Fruit fly (Drosophila melanogaster): ENCODE data around the gene Sbat.

The Sbat gene

DNA sequence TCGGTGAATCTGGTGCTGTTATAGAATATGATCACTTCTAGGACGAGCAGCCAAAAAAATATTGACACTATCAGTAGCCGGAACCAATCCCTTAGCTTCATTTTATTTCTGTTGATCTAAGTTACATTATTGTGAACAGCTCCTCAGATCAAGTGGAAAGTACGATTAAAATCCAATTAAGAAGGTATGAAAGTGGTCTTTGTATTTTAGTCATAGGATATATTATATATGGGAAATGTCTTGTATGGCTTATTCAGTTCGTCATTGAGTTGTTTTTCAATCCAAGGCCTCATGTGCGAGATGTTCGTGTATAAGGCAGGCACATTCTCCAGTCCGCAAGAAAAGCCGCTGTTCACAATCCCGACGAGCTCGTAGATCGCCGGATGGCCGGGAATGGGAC lies 33.7 kb upstream of the Sbat start, which contains the start of gene CG18558:
CG18558 (minus strand) TSS at position 101 of the 400 bp plus-strand sequence.
- TF ChIP-seq Mnt (GFP tag; optimal IDR thresholded peaks at IDR 0.05), result no peak
- TF ChIP-seq pad (GFP tag; optimal IDR thresholded peaks at IDR 0.05), result no peak
- no peak for TF ChIP-seq CG5204 (GFP tag; optimal IDR thresholded peaks at IDR 0.05)
- no peak for TF ChIP-seq kay (GFP tag; ENCODE audit: borderline replicate concordance)
- TF ChIP-seq CG33017 (tag; optimal IDR thresholded peaks at IDR 0.05), result no peak
- TF ChIP-seq CG14711 (tag; optimal IDR thresholded peaks at IDR 0.05), result no peak
- TF ChIP-seq tj (GFP tag; optimal IDR thresholded peaks at IDR 0.05), result no peak
- no peak for TF ChIP-seq cnc (optimal IDR thresholded peaks at IDR 0.05)
- TF ChIP-seq Crg-1 (GFP tag; optimal IDR thresholded peaks at IDR 0.05), result no peak
- no peak for TF ChIP-seq CG7045 (GFP tag; optimal IDR thresholded peaks at IDR 0.05)
- TF ChIP-seq CG11617 (GFP tag; optimal IDR thresholded peaks at IDR 0.05), result no peak
- TF ChIP-seq CG12768 (GFP tag; optimal IDR thresholded peaks at IDR 0.05), result no peak
- TF ChIP-seq cic (GFP tag; optimal IDR thresholded peaks at IDR 0.05), result no peak
- no peak for TF ChIP-seq toe (GFP tag; optimal IDR thresholded peaks at IDR 0.05)
- no peak for TF ChIP-seq Hr96 (GFP tag; optimal IDR thresholded peaks at IDR 0.05)
- no peak for TF ChIP-seq bab1 (GFP tag; optimal IDR thresholded peaks at IDR 0.05)
- no peak for TF ChIP-seq CG1620 (GFP tag; optimal IDR thresholded peaks at IDR 0.05)
- TF ChIP-seq ovo (GFP tag; optimal IDR thresholded peaks at IDR 0.05), result no peak
- TF ChIP-seq CG7101 (tag; optimal IDR thresholded peaks at IDR 0.05), result no peak
- TF ChIP-seq Clk (GFP tag; optimal IDR thresholded peaks at IDR 0.05), result no peak

DNA sequence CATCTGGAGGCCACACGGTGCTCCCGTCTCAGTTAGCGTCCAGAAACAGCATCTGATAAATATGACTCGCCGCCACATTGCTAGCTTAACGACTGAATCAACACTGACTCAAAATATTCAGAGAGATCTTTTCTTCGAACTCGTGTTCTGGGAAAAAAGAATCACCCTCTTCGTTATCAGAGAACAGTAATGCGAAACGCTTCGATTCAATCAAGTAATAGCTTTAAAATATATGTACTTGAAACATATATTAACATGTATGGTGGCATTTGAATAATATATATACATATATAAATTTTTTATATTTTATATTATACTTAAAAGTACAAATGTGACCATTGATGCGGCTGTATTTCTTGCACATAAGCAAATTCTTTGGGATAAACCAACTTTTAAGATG lies 32.5 kb upstream of the Sbat start, which contains the start of gene CG18557:
CG18557 (minus strand) TSS at position 101 of the 400 bp plus-strand sequence.
- TF ChIP-seq kay (GFP tag; ENCODE audit: borderline replicate concordance) (peak; percentile 55), CG14711 (tag; optimal IDR thresholded peaks at IDR 0.05) (no peak)

DNA sequence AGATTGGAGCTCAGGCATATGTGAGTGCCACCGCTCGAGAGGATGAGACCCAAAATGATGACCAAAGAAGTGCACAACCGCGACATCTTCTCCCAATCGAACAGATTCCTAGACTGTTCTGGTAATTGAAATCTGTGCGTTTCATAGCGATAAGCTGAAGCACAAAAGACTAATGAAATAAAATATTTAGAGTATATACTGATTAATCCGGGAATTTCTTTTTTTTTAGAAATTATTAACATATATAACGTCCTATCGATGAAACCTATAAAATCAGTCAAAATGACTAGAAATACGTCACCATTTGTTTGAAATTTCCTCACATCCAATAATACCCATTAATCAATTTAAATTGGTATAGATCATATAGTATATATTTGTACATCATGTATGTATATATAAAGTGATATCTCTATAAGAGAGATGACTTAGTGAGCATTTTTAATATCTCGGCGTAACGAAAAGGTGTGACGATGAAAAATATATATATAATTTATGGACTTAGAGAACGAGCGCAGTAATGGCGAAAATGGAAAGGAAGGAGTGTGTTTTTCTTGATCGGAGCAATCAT lies 30.9 kb upstream of the Sbat start, which contains the start of the genes CG3117 and CG2983:
CG3117 (minus strand) TSS at position 101 of the 571 bp plus-strand sequence.
CG2983 (plus strand) TSS at position 521 of the 571 bp plus-strand sequence.
- TF ChIP-seq Hr96 (GFP tag; optimal IDR thresholded peaks at IDR 0.05) (no peak), ovo (GFP tag; optimal IDR thresholded peaks at IDR 0.05) (no peak), CG7045 (GFP tag; optimal IDR thresholded peaks at IDR 0.05) (no peak)

DNA sequence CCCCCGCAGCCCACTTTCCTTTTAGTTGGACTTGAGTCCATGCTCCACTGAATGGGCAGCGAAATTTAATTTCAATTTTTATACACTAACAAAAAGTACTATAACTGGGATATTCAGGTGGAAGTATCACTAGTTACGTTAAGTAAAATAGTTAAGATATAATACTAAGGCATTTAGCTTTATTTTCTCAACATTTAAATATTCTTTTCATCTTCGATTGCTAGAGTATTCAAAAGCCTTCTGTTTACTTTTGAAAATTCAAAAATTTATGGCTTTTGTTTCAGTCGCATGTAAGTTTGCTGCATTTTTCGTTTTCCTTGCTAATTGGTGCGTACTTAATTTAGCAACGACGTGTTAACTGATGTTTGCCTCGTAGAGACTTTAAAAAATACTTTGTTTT lies 26.6 kb upstream of the Sbat start:
- no peak for TF ChIP-seq CG33017 (tag; optimal IDR thresholded peaks at IDR 0.05)
- TF ChIP-seq Crg-1 (GFP tag; optimal IDR thresholded peaks at IDR 0.05), result no peak
- TF ChIP-seq CG14711 (tag; optimal IDR thresholded peaks at IDR 0.05), result no peak
- no peak for TF ChIP-seq CG7101 (tag; optimal IDR thresholded peaks at IDR 0.05)
- no peak for TF ChIP-seq Clk (GFP tag; optimal IDR thresholded peaks at IDR 0.05)
- peak; percentile 45 for TF ChIP-seq CG12768 (GFP tag; optimal IDR thresholded peaks at IDR 0.05)
- TF ChIP-seq CG5204 (GFP tag; optimal IDR thresholded peaks at IDR 0.05), result no peak
- no peak for TF ChIP-seq CG1620 (GFP tag; optimal IDR thresholded peaks at IDR 0.05)
- TF ChIP-seq CG11617 (GFP tag; optimal IDR thresholded peaks at IDR 0.05), result no peak

DNA sequence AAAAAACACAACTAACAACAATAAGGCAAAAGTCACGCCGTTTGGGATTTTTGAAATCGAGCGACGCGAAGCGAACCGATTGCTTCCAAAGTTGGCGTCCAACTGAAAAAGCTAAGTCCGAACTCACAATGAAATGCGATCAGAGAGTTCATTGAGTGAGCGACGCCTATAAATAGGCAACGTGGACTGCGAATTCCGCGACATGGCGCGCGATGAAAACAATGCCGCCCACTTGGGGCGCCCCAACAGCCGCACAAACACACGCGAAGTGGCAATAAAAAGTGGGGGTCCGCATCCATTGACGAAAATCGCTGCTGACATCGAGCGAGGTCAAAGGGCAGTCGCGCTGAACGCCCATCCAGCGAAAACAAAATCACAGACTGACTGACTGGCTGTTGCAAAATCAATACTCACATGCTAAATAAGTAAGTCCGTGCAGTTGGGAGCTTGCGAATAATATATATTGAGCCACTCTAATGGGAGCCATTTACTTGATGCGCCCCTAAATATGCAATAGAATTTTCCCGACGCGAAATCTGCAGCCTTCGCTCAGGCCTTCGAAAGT lies 22.9 kb upstream of the Sbat start:
- no peak for TF ChIP-seq CG14711 (tag; optimal IDR thresholded peaks at IDR 0.05)
- no peak for TF ChIP-seq CG1620 (GFP tag; optimal IDR thresholded peaks at IDR 0.05)
- TF ChIP-seq cnc (optimal IDR thresholded peaks at IDR 0.05), result no peak
- TF ChIP-seq CG33017 (tag; optimal IDR thresholded peaks at IDR 0.05), result no peak
- no peak for TF ChIP-seq kay (GFP tag; ENCODE audit: borderline replicate concordance)
- TF ChIP-seq Hr96 (GFP tag; optimal IDR thresholded peaks at IDR 0.05), result no peak
- no peak for TF ChIP-seq CG5204 (GFP tag; optimal IDR thresholded peaks at IDR 0.05)
- TF ChIP-seq Crg-1 (GFP tag; optimal IDR thresholded peaks at IDR 0.05), result no peak
- TF ChIP-seq toe (GFP tag; optimal IDR thresholded peaks at IDR 0.05), result no peak
- no peak for TF ChIP-seq CG12768 (GFP tag; optimal IDR thresholded peaks at IDR 0.05)
- no peak for TF ChIP-seq CG11617 (GFP tag; optimal IDR thresholded peaks at IDR 0.05)
- no peak for TF ChIP-seq pad (GFP tag; optimal IDR thresholded peaks at IDR 0.05)
- no peak for TF ChIP-seq CG7101 (tag; optimal IDR thresholded peaks at IDR 0.05)
- TF ChIP-seq cic (GFP tag; optimal IDR thresholded peaks at IDR 0.05), result no peak
- TF ChIP-seq bab1 (GFP tag; optimal IDR thresholded peaks at IDR 0.05), result no peak

DNA sequence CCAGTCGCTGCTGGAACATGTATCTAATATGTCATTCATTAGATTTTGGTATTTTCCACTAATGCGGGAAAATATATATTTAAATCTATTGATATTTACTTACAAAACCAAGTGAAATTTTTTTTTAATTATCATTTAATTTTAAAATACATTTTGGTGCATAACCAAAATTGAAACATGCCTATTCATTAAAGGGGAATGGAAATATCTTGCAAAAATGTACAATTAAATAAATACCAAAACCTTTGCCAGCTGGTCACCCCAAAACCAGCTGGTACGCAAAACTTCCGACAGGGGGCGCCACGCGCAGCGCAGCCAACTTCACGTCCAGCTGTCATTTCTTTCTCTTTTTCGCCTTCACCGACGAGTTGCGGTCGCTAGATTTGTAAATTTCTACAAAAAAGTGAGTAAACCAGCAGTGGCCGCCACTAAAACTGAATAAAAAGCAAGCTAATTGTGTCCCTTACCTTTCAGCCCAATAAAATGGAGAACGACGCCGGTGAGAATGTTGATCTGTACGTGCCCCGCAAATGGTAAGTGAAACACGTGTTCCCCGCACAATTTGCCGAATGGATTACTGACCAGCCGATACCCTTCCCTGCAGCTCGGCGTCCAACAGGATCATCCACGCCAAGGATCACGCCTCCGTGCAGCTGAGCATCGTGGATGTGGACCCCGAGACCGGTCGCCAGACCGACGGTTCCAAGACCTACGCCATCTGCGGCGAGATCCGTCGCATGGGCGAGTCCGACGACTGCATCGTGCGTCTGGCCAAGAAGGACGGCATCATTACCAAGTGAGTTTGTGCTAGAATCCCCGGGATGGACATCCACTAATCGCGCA lies 22.1 kb upstream of the Sbat start, which contains the start of the genes CG3104 and RpS21:
CG3104 (minus strand) TSS at position 6 of the 843 bp plus-strand sequence.
RpS21 (plus strand) TSS at position 298 of the 843 bp plus-strand sequence.
- TF ChIP-seq CG5204 (GFP tag; optimal IDR thresholded peaks at IDR 0.05) (peak; percentile 75), Mnt (GFP tag; optimal IDR thresholded peaks at IDR 0.05) (peak; percentile 95), tj (GFP tag; optimal IDR thresholded peaks at IDR 0.05) (peak; percentile 65), Crg-1 (GFP tag; optimal IDR thresholded peaks at IDR 0.05) (peak; percentile 91), CG7101 (tag; optimal IDR thresholded peaks at IDR 0.05) (peak; percentile 88), CG14711 (tag; optimal IDR thresholded peaks at IDR 0.05) (peak; percentile 60), ovo (GFP tag; optimal IDR thresholded peaks at IDR 0.05) (peak; percentile 88), CG33017 (tag; optimal IDR thresholded peaks at IDR 0.05) (peak; percentile 53), CG7045 (GFP tag; optimal IDR thresholded peaks at IDR 0.05) (peak; percentile 83), Hr96 (GFP tag; optimal IDR thresholded peaks at IDR 0.05) (peak; percentile 90), cic (GFP tag; optimal IDR thresholded peaks at IDR 0.05) (peak; percentile 65), cnc (optimal IDR thresholded peaks at IDR 0.05) (no peak), kay (GFP tag; ENCODE audit: borderline replicate concordance) (no peak), CG11617 (GFP tag; optimal IDR thresholded peaks at IDR 0.05) (peak; percentile 92), bab1 (GFP tag; optimal IDR thresholded peaks at IDR 0.05) (peak; percentile 73), pad (GFP tag; optimal IDR thresholded peaks at IDR 0.05) (peak; percentile 83), Clk (GFP tag; optimal IDR thresholded peaks at IDR 0.05) (peak; percentile 69), CG1620 (GFP tag; optimal IDR thresholded peaks at IDR 0.05) (peak; percentile 96), toe (GFP tag; optimal IDR thresholded peaks at IDR 0.05) (peak; percentile 83), CG12768 (GFP tag; optimal IDR thresholded peaks at IDR 0.05) (peak; percentile 75)
